Fruit fly (Drosophila melanogaster) whole organism, embryonic: ENCODE data around the gene RunxB.

ENCODE experiments used
- Asciz ChIP-seq: fragments of 200-800 bp; sonication (Bioruptor generic); optimal IDR thresholded peaks from 2 replicates; lab custom pipeline; 2017; ENCODE audit warnings: missing biosample characterization, mild to moderate bottlenecking, missing genetic modification characterization, missing genetic modification reagents
- BtbVII ChIP-seq: fragments of 200-800 bp; sonication (Bioruptor generic); optimal IDR thresholded peaks from 3 replicates; lab custom pipeline; 2017; ENCODE audit warnings: missing biosample characterization, mild to moderate bottlenecking, missing genetic modification characterization
- CG10654 ChIP-seq: fragments of 200-800 bp; sonication (Bioruptor generic); optimal IDR thresholded peaks from 2 replicates; lab custom pipeline; 2016; ENCODE audit warnings: missing biosample characterization, missing genetic modification characterization
- CG12104 ChIP-seq: fragments of 200-800 bp; sonication (Bioruptor generic); optimal IDR thresholded peaks from 3 replicates; lab custom pipeline; 2016; ENCODE audit warnings: missing biosample characterization, missing genetic modification characterization
- CG12219 ChIP-seq: fragments of 200-800 bp; sonication (Bioruptor generic); optimal IDR thresholded peaks from 3 replicates; lab custom pipeline; 2018; ENCODE audit warnings: missing biosample characterization, mild to moderate bottlenecking, missing genetic modification characterization
- CG13424 ChIP-seq: fragments of 200-800 bp; sonication (Bioruptor generic); optimal IDR thresholded peaks from 2 replicates; lab custom pipeline; 2019; ENCODE audit warnings: missing biosample characterization, mild to moderate bottlenecking, missing genetic modification characterization, moderate library complexity
- CG17359 ChIP-seq: fragments of 200-800 bp; sonication (Bioruptor generic); optimal IDR thresholded peaks from 3 replicates; lab custom pipeline; 2018; ENCODE audit warnings: missing biosample characterization, mild to moderate bottlenecking, missing genetic modification characterization, moderate library complexity
- CG17385 ChIP-seq: fragments of 200-800 bp; sonication (Bioruptor generic); optimal IDR thresholded peaks from 3 replicates; lab custom pipeline; 2018; ENCODE audit warnings: missing biosample characterization, mild to moderate bottlenecking, missing genetic modification characterization
- CG18764 ChIP-seq: fragments of 200-800 bp; sonication (Bioruptor generic); optimal IDR thresholded peaks from 3 replicates; lab custom pipeline; 2016; ENCODE audit warnings: missing biosample characterization, missing genetic modification characterization
- CG4854 ChIP-seq: fragments of 200-800 bp; sonication (Bioruptor generic); optimal IDR thresholded peaks from 2 replicates; lab custom pipeline; 2016; ENCODE audit warnings: missing biosample characterization, missing genetic modification characterization, inconsistent platforms
- CG5180 ChIP-seq: fragments of 200-800 bp; sonication (Bioruptor generic); optimal IDR thresholded peaks from 3 replicates; lab custom pipeline; 2017; ENCODE audit warnings: missing biosample characterization, missing genetic modification characterization, mild to moderate bottlenecking, moderate library complexity, missing genetic modification reagents
- CG6689 ChIP-seq: fragments of 200-800 bp; sonication (Bioruptor generic); IDR thresholded peaks from 2 replicates; pipeline ENCODE4 v1.3.6; 2022; ENCODE audit warnings: missing biosample characterization, missing genetic modification characterization
- CG7839 ChIP-seq: fragments of 200-800 bp; sonication (Bioruptor generic); optimal IDR thresholded peaks from 3 replicates; lab custom pipeline; 2018; ENCODE audit warnings: missing biosample characterization, mild to moderate bottlenecking, missing genetic modification characterization, moderate library complexity
- CG7963 ChIP-seq: fragments of 200-800 bp; sonication (Bioruptor generic); IDR thresholded peaks from 3 replicates; pipeline ENCODE4 v1.3.6; 2022; ENCODE audit warnings: missing biosample characterization, missing genetic modification characterization; ENCODE audit not compliant: partially characterized antibody
- CG8944 ChIP-seq: fragments of 200-800 bp; sonication (Bioruptor generic); optimal IDR thresholded peaks from 3 replicates; lab custom pipeline; 2016; ENCODE audit warnings: missing biosample characterization, missing genetic modification characterization
- CG9215 ChIP-seq: fragments of 200-800 bp; sonication (Bioruptor generic); IDR thresholded peaks from 2 replicates; pipeline ENCODE4 v1.3.6; 2022; ENCODE audit warnings: missing biosample characterization, missing genetic modification characterization
- D ChIP-seq, 2 experiments: fragments of 200-800 bp in 1 of 2; fragments of >200 bp in 1 of 2; sonication (Bioruptor generic) in 1 of 2; optimal IDR thresholded peaks; 2 replicates in 1 of 2; 3 replicates in 1 of 2; lab custom pipeline; 2017; ENCODE audit warnings: mild to moderate bottlenecking in 1 of 2, missing biosample characterization in 1 of 2, missing genetic modification characterization in 1 of 2, missing genetic modification reagents in 1 of 2
- D19A ChIP-seq: fragments of 200-800 bp; optimal IDR thresholded peaks from 3 replicates; lab custom pipeline; 2019; ENCODE audit warnings: missing biosample characterization, mild to moderate bottlenecking, missing genetic modification characterization, moderate library complexity
- Eip74EF ChIP-seq, 2 experiments: fragments of 200-800 bp in 1 of 2; fragments of >200 bp in 1 of 2; sonication (Bioruptor generic) in 1 of 2; optimal IDR thresholded peaks; 2 replicates each; lab custom pipeline; 2017 to 2019; ENCODE audit warnings: missing biosample characterization in 2 of 2, missing genetic modification characterization in 2 of 2, mild to moderate bottlenecking in 1 of 2, moderate library complexity in 1 of 2
- GATAe ChIP-seq: fragments of 200-800 bp; sonication (Bioruptor generic); conservative IDR thresholded peaks from 2 replicates; pipeline ENCODE4 v1.3.6; 2022; ENCODE audit warnings: missing biosample characterization, missing genetic modification characterization
- HLH54F ChIP-seq: fragments of 200-800 bp; sonication (Bioruptor generic); optimal IDR thresholded peaks from 3 replicates; lab custom pipeline; 2016; ENCODE audit warnings: missing biosample characterization, missing genetic modification characterization
- Hmr ChIP-seq: fragments of 200-800 bp; sonication (Bioruptor generic); optimal IDR thresholded peaks from 3 replicates; lab custom pipeline; 2017; ENCODE audit warnings: mild to moderate bottlenecking, missing biosample characterization, missing genetic modification reagents, missing genetic modification characterization
- Hr51 ChIP-seq, 2 experiments: fragments of 200-800 bp; sonication (Bioruptor generic); optimal IDR thresholded peaks; 2 replicates in 1 of 2; 3 replicates in 1 of 2; lab custom pipeline; 2016 to 2018; ENCODE audit warnings: missing biosample characterization in 2 of 2, missing genetic modification characterization in 2 of 2, mild to moderate bottlenecking in 1 of 2, moderate library complexity in 1 of 2
- Hr78 ChIP-seq, 2 experiments: fragments of 200-800 bp in 1 of 2; fragments of >200 bp in 1 of 2; sonication (Bioruptor generic) in 1 of 2; optimal IDR thresholded peaks; 2 replicates each; lab custom pipeline; 2017 to 2019; ENCODE audit warnings: missing biosample characterization in 2 of 2, missing genetic modification characterization in 2 of 2, mild to moderate bottlenecking in 1 of 2, moderate library complexity in 1 of 2
- Nf-YA ChIP-seq: fragments of 200-800 bp; sonication (Bioruptor generic); IDR thresholded peaks from 2 replicates; pipeline ENCODE4 v1.3.6; 2022; ENCODE audit warnings: missing biosample characterization, missing genetic modification characterization
- Opbp ChIP-seq: fragments of 200-800 bp; sonication (Bioruptor generic); IDR thresholded peaks from 3 replicates; pipeline ENCODE4 v1.3.6; 2022; ENCODE audit warnings: missing biosample characterization, missing genetic modification characterization; ENCODE audit not compliant: partially characterized antibody
- Rx ChIP-seq: fragments of 200-800 bp; sonication (Bioruptor generic); IDR thresholded peaks from 2 replicates; pipeline ENCODE4 v1.3.6; 2022; ENCODE audit warnings: missing biosample characterization, missing genetic modification characterization
- Vsx1 ChIP-seq: fragments of 200-800 bp; sonication (Bioruptor generic); optimal IDR thresholded peaks from 2 replicates; lab custom pipeline; 2017; ENCODE audit warnings: missing biosample characterization, mild to moderate bottlenecking, missing genetic modification characterization, missing genetic modification reagents
- Xrp1 ChIP-seq: fragments of 200-800 bp; sonication (Bioruptor generic); IDR thresholded peaks from 2 replicates; pipeline ENCODE4 v1.3.6; 2022; ENCODE audit warnings: missing biosample characterization, missing genetic modification characterization
- bbx ChIP-seq: fragments of 200-800 bp; sonication (Bioruptor generic); IDR thresholded peaks from 2 replicates; pipeline ENCODE4 v1.3.6; 2022; ENCODE audit warnings: missing biosample characterization, missing genetic modification characterization; ENCODE audit not compliant: partially characterized antibody
- caup ChIP-seq: fragments of 200-800 bp; sonication (Bioruptor generic); optimal IDR thresholded peaks from 3 replicates; lab custom pipeline; 2017; ENCODE audit warnings: missing biosample characterization, mild to moderate bottlenecking, missing genetic modification characterization, moderate library complexity; ENCODE audit not compliant: severe bottlenecking
- chn ChIP-seq: fragments of 200-800 bp; sonication (Bioruptor generic); optimal IDR thresholded peaks from 2 replicates; lab custom pipeline; 2016; ENCODE audit warnings: missing biosample characterization, missing genetic modification characterization
- crp ChIP-seq, 2 experiments: fragments of 200-800 bp; sonication (Bioruptor generic); optimal IDR thresholded peaks; 2 replicates in 1 of 2; 3 replicates in 1 of 2; lab custom pipeline; 2017; ENCODE audit warnings: missing biosample characterization in 2 of 2, missing genetic modification characterization in 2 of 2, mild to moderate bottlenecking in 1 of 2, moderate library complexity in 1 of 2
- dpn ChIP-seq, 2 experiments: fragments of 200-800 bp; sonication (Bioruptor generic); optimal IDR thresholded peaks; 3 replicates each; lab custom pipeline; 2016; ENCODE audit warnings: missing biosample characterization in 2 of 2, missing genetic modification characterization in 2 of 2
- exex ChIP-seq: fragments of 200-800 bp; sonication (Bioruptor generic); optimal IDR thresholded peaks from 4 replicates; lab custom pipeline; 2018; ENCODE audit warnings: missing biosample characterization, mild to moderate bottlenecking, missing genetic modification characterization, moderate library complexity
- fd3F ChIP-seq: fragments of 200-800 bp; sonication (Bioruptor generic); optimal IDR thresholded peaks from 2 replicates; lab custom pipeline; 2018; ENCODE audit warnings: missing biosample characterization, mild to moderate bottlenecking, missing genetic modification characterization, moderate library complexity
- gem ChIP-seq: fragments of 200-800 bp; sonication (Bioruptor generic); optimal IDR thresholded peaks from 2 replicates; lab custom pipeline; 2019; ENCODE audit warnings: missing biosample characterization, mild to moderate bottlenecking, missing genetic modification characterization, moderate library complexity
- h ChIP-seq: fragments of >200 bp; optimal IDR thresholded peaks from 2 replicates; lab custom pipeline; 2017
- luna ChIP-seq: fragments of 200-800 bp; sonication (Bioruptor generic); optimal IDR thresholded peaks from 2 replicates; lab custom pipeline; 2016; ENCODE audit warnings: missing biosample characterization, missing genetic modification characterization
- mirr ChIP-seq: fragments of 200-800 bp; sonication (Bioruptor generic); optimal IDR thresholded peaks from 3 replicates; lab custom pipeline; 2018; ENCODE audit warnings: missing biosample characterization, mild to moderate bottlenecking, missing genetic modification characterization
- nmo ChIP-seq: fragments of 200-800 bp; sonication (Bioruptor generic); optimal IDR thresholded peaks from 2 replicates; lab custom pipeline; 2018; ENCODE audit warnings: missing biosample characterization, mild to moderate bottlenecking, missing genetic modification characterization, moderate library complexity
- phol ChIP-seq: fragments of 200-800 bp; sonication (Bioruptor generic); optimal IDR thresholded peaks from 3 replicates; lab custom pipeline; 2018; ENCODE audit warnings: missing biosample characterization, mild to moderate bottlenecking, missing genetic modification characterization, moderate library complexity
- ro ChIP-seq: fragments of 200-800 bp; sonication (Bioruptor generic); IDR thresholded peaks from 2 replicates; pipeline ENCODE4 v1.3.6; 2022; ENCODE audit warnings: missing biosample characterization, missing genetic modification characterization
- row ChIP-seq: fragments of 200-800 bp; sonication (Bioruptor generic); IDR thresholded peaks from 3 replicates; pipeline ENCODE4 v1.3.6; 2022; ENCODE audit warnings: missing biosample characterization, missing genetic modification characterization
- scrt ChIP-seq: fragments of 200-800 bp; sonication (Bioruptor generic); optimal IDR thresholded peaks from 2 replicates; lab custom pipeline; 2018; ENCODE audit warnings: missing biosample characterization, mild to moderate bottlenecking, missing genetic modification characterization, moderate library complexity
- sens ChIP-seq: fragments of 200-800 bp; sonication (Bioruptor generic); peaks from one replicate; lab custom pipeline; 2016; ENCODE audit warnings: missing biosample characterization, missing genetic modification characterization
- trem ChIP-seq: fragments of 200-800 bp; optimal IDR thresholded peaks from 3 replicates; lab custom pipeline; 2019; ENCODE audit warnings: missing biosample characterization, mild to moderate bottlenecking, missing genetic modification characterization, moderate library complexity

Gene RunxB

DNA sequence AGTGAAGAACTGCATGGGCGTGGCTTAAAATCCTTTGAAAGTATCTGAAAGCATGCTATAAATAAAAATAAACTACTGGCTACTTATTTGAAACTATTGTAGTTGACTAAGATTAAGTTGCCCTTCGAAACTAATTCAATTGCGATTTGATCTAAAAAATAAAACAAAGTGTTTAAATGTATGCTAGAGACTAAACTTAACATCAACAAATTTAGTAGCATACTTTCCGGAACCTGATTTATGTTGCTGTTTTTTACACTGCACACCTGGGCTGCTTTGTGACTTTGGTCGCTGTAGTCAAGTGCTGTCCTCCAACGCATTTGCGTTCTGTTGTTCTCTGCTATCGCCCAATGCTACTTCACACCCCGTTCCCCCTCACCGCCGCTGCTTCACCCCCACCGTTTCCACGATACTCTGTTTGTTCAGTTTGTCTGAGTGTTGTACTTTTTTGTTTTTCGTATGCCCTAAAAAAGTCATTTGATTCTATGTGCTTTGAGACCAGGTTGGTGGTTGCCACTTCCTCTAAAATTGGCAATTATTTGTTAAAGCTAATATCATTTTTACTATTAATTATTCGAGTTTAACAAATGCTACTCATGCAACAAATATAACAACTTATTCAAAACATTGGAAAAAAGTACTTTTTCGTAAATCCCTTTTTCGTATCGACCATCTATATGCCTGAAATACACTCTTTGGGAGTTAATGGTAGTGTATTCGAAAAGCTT is 35.4 kb upstream of the RunxB start (continued):
- TF ChIP-seq CG18764 (GFP tag; lab: Kevin White, UChicago) (no peak), row (GFP tag; lab: Robert Waterston, UW) (peak; percentile 85), BtbVII (GFP tag; lab: Kevin White, UChicago) (peak; percentile 58), ro (GFP tag; lab: Robert Waterston, UW) (0 out of 2 replicates have a peak, but pooled peaks have one; percentile 18), scrt (GFP tag; lab: Kevin White, UChicago) (peak; percentile 38), CG7963 (GFP tag; lab: Robert Waterston, UW) (no peak), gem (tag; lab: Kevin White, UChicago) (peak; percentile 65), D19A (peak; percentile 97), CG9215 (GFP tag; lab: Robert Waterston, UW) (peak; percentile 30; the same call in 1 of the 2 replicates), Hr78 (GFP tag; optimal IDR thresholded peaks at IDR 0.05; lab: Kevin White, UChicago) (no peak), chn (GFP tag; lab: Kevin White, UChicago) (peak; percentile 3), Xrp1 (0 out of 2 replicates have a peak, but pooled peaks have one; percentile 11), D (optimal IDR thresholded peaks at IDR 0.05; lab: Kevin White, UChicago) (no peak), D (GFP tag; optimal IDR thresholded peaks at IDR 0.05; lab: Kevin White, UChicago) (peak; percentile 31), phol (tag; lab: Kevin White, UChicago) (peak; percentile 45), Rx (GFP tag; lab: Robert Waterston, UW) (no peak), exex (tag; lab: Kevin White, UChicago) (peak; percentile 20), CG12104 (GFP tag; lab: Kevin White, UChicago) (peak; percentile 32), CG8944 (no peak), CG4854 (no peak), Nf-YA (GFP tag; lab: Robert Waterston, UW) (no peak), luna (GFP tag; lab: Kevin White, UChicago) (no peak), trem (tag; lab: Kevin White, UChicago) (no peak), nmo (GFP tag; lab: Kevin White, UChicago) (peak; percentile 38), sens (peak; percentile 81), Hr51 (GFP tag; optimal IDR thresholded peaks at IDR 0.05; lab: Kevin White, UChicago) (peak in 1 of 2 experiments; percentile 61), GATAe (GFP tag; lab: Robert Waterston, UW) (peak; percentile 63), CG10654 (GFP tag; lab: Kevin White, UChicago) (no peak), Eip74EF (GFP tag; optimal IDR thresholded peaks at IDR 0.05; lab: Kevin White, UChicago) (peak in 1 of 2 experiments; percentile 27), CG12219 (GFP tag; lab: Kevin White, UChicago) (no peak), CG13424 (tag; lab: Kevin White, UChicago) (peak; percentile 59), crp (GFP tag; optimal IDR thresholded peaks at IDR 0.05; lab: Kevin White, UChicago) (no peak), Hmr (GFP tag; lab: Kevin White, UChicago) (peak; percentile 68), Vsx1 (GFP tag; lab: Kevin White, UChicago) (peak; percentile 31), dpn (GFP tag; optimal IDR thresholded peaks at IDR 0.05; lab: Kevin White, UChicago) (peak in 1 of 2 experiments; percentile 5), CG17385 (peak; percentile 44), CG7839 (tag; lab: Kevin White, UChicago) (peak; percentile 46), CG6689 (GFP tag; lab: Robert Waterston, UW) (peak; percentile 56), HLH54F (peak; percentile 26), bbx (GFP tag; lab: Robert Waterston, UW) (no peak), fd3F (peak; percentile 4), mirr (GFP tag; lab: Kevin White, UChicago) (peak; percentile 66), caup (GFP tag; lab: Kevin White, UChicago) (peak; percentile 30), h (no peak), CG5180 (GFP tag; lab: Kevin White, UChicago) (peak; percentile 20), Opbp (GFP tag; lab: Robert Waterston, UW) (no peak), CG17359 (tag; lab: Kevin White, UChicago) (peak; percentile 42), Asciz (GFP tag; lab: Kevin White, UChicago) (peak; percentile 32)
